Fruit fly (Drosophila melanogaster): ENCODE measurements around the gene udt.

udt gene

dm6 chr3R:23763015-23763414 is at the start of gene udt:
Gene udt, minus strand, starts transcription at chr3R:23763263.
- TF ChIP-seq CG17801 (GFP tag; optimal IDR thresholded peaks at IDR 0.05; ENCODE audit: partially characterized antibody): no peak

DNA sequence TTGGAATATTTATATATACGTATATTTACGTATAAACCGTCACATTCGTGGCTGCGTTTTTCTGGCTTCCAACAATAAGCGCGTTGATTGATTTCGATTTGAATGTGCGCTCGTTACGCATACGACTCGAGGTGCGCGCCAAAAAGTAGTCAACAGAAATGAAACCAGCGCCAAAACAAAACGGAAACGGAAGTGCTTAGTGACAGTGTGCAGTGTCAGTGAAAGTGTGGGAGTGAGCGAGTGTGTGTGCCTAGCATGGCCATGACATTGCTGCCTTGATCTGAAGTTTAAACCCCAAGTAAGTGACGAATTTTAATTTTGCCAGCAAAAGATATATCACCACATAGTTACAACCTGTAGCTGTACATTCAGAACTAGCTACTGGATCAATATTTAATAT is 40.6 kb upstream of the udt start, which contains the start of gene CG34355:
Gene CG34355, plus strand, starts transcription at position 192 of the 400 bp plus-strand sequence.
- peak; percentile 30 for TF ChIP-seq CG17801 (GFP tag; optimal IDR thresholded peaks at IDR 0.05; ENCODE audit: partially characterized antibody)

- TF ChIP-seq CG17801 (GFP tag; optimal IDR thresholded peaks at IDR 0.05; ENCODE audit: partially characterized antibody): no peak
Observed at dm6 chr3R:23791491-23791890, 28.4 kb upstream of the udt start.

- peak; percentile 29 for TF ChIP-seq CG17801 (GFP tag; optimal IDR thresholded peaks at IDR 0.05; ENCODE audit: partially characterized antibody)
Observed at dm6 chr3R:23790483-23791175, 27.6 kb upstream of the udt start.

DNA sequence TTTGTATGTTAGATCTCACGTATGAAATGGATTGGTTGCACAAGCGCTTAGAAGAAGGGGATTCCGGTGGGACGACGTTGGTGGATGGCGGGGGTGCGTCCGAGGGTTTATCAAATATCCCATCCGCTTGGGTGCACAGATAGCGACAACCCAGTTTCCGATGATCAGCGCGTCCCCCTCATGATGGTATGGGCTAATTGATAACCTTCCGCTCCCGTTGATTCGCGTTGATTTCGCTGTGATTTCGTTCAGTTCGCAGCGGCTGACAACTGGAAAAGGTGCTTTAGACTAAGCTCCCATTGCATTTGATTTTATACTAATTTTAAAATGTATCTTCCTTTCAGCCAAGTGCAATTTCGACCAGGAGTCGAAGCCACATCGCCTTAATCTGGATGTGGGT is 26.5 kb upstream of the udt start:
- TF ChIP-seq CG17801 (GFP tag; optimal IDR thresholded peaks at IDR 0.05; ENCODE audit: partially characterized antibody): no peak

- no peak for TF ChIP-seq CG17801 (GFP tag; optimal IDR thresholded peaks at IDR 0.05; ENCODE audit: partially characterized antibody)
Observed at dm6 chr3R:23788406-23789021, 25.5 kb upstream of the udt start.

- TF ChIP-seq CG17801 (GFP tag; optimal IDR thresholded peaks at IDR 0.05; ENCODE audit: partially characterized antibody): no peak
Observed at dm6 chr3R:23787632-23787960, 24.5 kb upstream of the udt start.

DNA sequence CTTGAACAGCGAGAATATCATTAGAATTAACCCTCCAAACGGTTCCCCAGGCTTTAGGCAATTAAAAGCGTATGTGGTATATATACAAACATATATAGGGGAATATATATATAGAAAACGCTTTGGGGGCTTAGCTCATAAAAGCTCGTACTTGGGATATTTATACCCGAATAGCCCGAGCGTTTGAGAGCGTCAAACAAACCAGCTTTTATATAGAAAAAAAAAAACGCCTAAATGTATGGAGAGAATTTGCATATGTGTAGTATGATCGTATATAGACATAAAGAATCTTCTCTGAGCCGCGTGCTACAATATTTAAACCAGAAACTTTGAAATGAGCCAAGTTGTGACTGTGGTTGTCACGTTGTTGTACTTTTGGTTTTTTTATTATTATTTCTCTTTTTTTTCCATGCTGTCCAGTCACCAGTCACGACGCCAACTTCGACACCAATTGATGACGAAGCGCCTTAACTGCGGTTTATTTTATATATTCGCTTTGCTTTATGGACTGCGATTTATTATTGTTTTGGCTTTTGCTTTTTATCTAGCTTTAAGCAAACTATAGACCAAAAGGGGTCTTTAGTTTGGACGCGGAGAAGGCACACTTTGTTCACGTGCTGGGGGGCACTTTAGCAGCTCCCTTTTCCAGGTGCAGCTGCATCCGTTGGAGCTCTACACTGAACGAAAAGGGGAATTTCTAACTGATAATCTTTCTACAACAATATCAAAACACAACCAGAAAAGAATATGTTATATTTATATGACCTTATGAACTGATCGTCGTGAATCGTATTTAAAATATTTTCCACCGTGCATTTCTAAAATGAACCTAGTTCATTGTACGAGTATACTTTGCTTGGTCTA is 23.9 kb upstream of the udt start:
- peak; percentile 77 for TF ChIP-seq CG17801 (GFP tag; optimal IDR thresholded peaks at IDR 0.05; ENCODE audit: partially characterized antibody)

DNA sequence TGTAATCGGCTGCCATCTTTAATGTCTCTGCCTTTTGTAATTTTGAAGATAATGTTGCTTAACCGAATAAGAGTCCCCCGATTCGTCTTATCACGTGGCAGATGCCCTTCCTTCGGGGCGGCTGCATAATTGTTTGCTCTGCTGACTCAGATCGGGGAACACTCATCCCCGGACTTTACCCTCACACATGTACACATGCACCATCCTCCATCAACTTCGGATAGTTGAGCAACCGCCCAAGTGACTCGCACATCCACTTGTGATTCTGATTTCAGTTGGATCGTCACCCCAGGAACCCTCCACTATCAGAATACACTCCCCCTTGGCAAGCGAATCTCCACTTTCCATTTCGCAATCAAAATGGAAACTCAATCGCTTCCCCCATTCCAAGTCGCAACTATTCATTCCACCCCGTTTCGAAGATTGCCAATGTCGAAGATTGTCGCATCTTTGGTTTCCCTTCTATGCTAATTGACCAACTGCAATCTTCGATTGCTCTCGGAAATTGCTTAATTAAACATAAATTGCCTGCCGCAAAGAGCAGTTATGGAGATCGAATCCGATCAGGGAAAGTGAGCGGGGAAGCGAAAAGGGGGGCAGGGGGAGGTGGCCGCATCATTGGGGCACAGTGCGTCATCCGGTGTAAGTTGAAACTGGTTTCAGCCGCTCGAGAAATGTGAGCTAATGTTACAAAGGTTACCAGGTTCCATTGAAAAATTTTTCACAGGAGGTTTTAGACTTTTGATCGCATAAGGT is 22.0 kb upstream of the udt start:
- TF ChIP-seq CG17801 (GFP tag; optimal IDR thresholded peaks at IDR 0.05; ENCODE audit: partially characterized antibody): no peak

- no peak for TF ChIP-seq CG17801 (GFP tag; optimal IDR thresholded peaks at IDR 0.05; ENCODE audit: partially characterized antibody)
Observed at dm6 chr3R:23783961-23784360, 20.9 kb upstream of the udt start.

DNA sequence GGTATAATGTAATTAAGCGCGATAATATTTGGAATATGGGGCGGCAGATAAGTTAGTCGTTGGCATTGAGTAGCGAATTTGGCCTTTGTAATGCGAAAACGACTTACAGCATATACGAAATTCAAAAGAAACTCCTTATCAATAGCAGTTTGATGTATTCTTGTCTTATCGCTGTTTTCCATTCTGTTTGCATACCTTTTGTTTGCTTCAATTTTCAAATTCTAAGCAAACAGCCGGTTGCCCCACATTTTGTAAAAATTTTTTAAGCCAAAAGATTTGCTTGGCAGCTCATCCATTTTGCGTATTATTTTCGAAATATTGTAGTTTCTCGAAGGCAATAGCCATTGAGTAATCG is 20.3 kb upstream of the udt start:
- TF ChIP-seq CG17801 (GFP tag; optimal IDR thresholded peaks at IDR 0.05; ENCODE audit: partially characterized antibody): no peak

dm6 chr3R:23782456-23783402 is 19.7 kb upstream of the udt start:
- no peak for TF ChIP-seq CG17801 (GFP tag; optimal IDR thresholded peaks at IDR 0.05; ENCODE audit: partially characterized antibody)

DNA sequence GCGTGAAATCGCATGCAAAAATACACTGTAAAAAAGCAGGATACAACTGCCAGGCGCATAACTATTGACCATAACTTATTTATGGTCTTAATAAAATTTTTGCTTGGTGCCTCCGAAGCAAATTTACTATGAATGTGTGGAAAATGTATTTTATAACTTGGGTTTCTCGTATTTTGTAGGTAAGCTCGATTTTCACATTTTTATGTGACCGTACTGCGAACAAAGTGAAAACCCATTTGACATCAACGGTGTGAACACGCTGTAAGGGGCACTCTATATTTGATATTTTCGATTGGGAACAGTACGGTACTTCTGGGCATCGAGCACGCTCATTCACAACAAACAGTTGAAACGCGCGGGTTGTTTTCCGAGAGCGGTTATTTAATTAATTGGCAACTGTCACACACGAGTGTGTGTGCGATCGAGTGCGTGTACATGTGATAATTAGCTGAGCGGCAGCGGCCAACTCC is 18.4 kb upstream of the udt start, which contains the start of the genes Nup98-96 and mbc:
Gene Nup98-96, minus strand, starts transcription at position 156 of the 470 bp plus-strand sequence.
Gene mbc, plus strand, starts transcription at position 300 of the 470 bp plus-strand sequence.
- TF ChIP-seq CG17801 (GFP tag; optimal IDR thresholded peaks at IDR 0.05; ENCODE audit: partially characterized antibody): peak; percentile 70

DNA sequence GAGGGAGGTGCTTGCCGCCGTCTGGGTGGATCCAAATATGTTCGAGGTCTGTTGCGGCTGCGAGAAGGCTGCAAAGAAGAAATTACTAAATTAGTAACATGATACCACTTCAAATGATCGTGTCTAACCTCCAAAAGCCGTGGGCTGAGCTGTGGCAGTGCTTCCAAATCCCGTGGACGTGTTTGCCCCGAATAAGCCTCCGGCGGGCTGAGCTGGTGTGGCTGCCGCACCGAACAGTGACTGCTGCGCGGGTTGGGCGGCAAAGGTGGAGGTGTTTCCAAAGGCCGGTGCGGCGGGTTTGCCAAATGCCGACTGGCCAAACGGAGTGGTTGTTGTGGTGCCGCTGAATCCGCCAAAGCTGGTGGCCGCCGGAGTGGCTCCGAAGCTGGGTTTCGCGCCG is 17.7 kb upstream of the udt start:
- no peak for TF ChIP-seq CG17801 (GFP tag; optimal IDR thresholded peaks at IDR 0.05; ENCODE audit: partially characterized antibody)

Data from ovary, adult (tissue).